Worm (Caenorhabditis elegans) whole organism, midembryonic: ENCODE measurements around the gene gex-4.

Source experiments
- T22C8.4 ChIP-seq: fragments of 200-800 bp; sonication (Bioruptor generic); IDR thresholded peaks from 2 replicates; pipeline ENCODE4 v1.3.6; 2022; ENCODE audit warnings: missing genetic modification characterization, missing compliant biosample characterization
- cog-1 ChIP-seq: sonication (generic microtip); optimal IDR thresholded peaks from 2 replicates; lab custom pipeline; 2016; ENCODE audit warnings: missing genetic modification characterization, missing compliant biosample characterization
- flt-1 ChIP-seq: fragments of 200-800 bp; sonication (Bioruptor generic); IDR thresholded peaks from 2 replicates; pipeline ENCODE4 v1.3.6; 2022; ENCODE audit warnings: missing genetic modification characterization, missing compliant biosample characterization
- klf-2 ChIP-seq: fragments of 200-800 bp; sonication (Bioruptor generic); conservative IDR thresholded peaks from 2 replicates; pipeline ENCODE4 v1.3.6; 2022; ENCODE audit warnings: missing genetic modification reagents, missing genetic modification characterization, missing compliant biosample characterization
- med-1 ChIP-seq: sonication (generic microtip); optimal IDR thresholded peaks from 2 replicates; lab custom pipeline; 2017; ENCODE audit warnings: missing genetic modification characterization, mild to moderate bottlenecking, missing compliant biosample characterization, antibody characterized with exemption, missing genetic modification reagents; ENCODE audit not compliant: insufficient read depth
- ref-1 ChIP-seq: fragments of 200-800 bp; sonication (Bioruptor generic); conservative IDR thresholded peaks from 2 replicates; pipeline ENCODE4 v1.3.6; 2022; ENCODE audit warnings: missing genetic modification reagents, missing genetic modification characterization, missing compliant biosample characterization
- tab-1 ChIP-seq: fragments of 200-800 bp; sonication (Bioruptor generic); IDR thresholded peaks from 2 replicates; pipeline ENCODE4 v1.3.6; 2022; ENCODE audit warnings: missing genetic modification characterization, missing compliant biosample characterization
- ztf-23 ChIP-seq: fragments of 200-800 bp; sonication (Bioruptor generic); IDR thresholded peaks from 2 replicates; pipeline ENCODE4 v1.3.6; 2022; ENCODE audit warnings: missing genetic modification reagents, missing genetic modification characterization, missing compliant biosample characterization
- ztf-29 ChIP-seq: fragments of 200-800 bp; sonication (Bioruptor generic); IDR thresholded peaks from 2 replicates; pipeline ENCODE4 v1.3.6; 2022; ENCODE audit warnings: missing genetic modification reagents, missing genetic modification characterization, missing compliant biosample characterization

Gene gex-4

DNA sequence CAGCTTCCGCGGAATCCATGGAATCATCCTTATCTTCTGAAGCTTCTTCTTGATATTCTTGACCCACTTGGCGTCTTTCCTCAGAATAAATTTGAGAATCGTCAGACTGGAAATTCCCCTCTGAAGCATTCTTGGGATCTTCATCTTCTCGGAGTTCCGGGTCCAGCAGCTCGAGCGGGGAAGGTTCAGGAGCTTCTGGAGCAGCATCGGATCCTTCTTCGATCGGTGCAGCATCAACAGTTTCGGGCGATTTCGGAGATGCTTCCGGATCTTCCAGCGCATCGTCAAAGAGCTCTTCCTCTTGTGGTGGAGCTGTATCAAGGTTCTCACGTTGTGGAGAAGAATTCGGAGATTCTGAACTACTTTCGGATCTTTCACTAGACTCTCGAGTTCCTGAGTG, 10.9 kb downstream of the gex-4 start:
- no peak for TF ChIP-seq flt-1 (GFP tag; lab: Robert Waterston, UW)
- no peak for TF ChIP-seq cog-1 (tag; lab: Kevin White, UChicago)
- TF ChIP-seq med-1 (GFP tag; lab: Kevin White, UChicago) = no peak
- no peak for TF ChIP-seq ref-1 (GFP tag; lab: Robert Waterston, UW)
- no peak for TF ChIP-seq klf-2 (GFP tag; lab: Robert Waterston, UW)
- no peak for TF ChIP-seq ztf-29 (GFP tag; lab: Robert Waterston, UW)
- TF ChIP-seq ztf-23 (GFP tag; lab: Robert Waterston, UW) = no peak
- TF ChIP-seq T22C8.4 (GFP tag; lab: Robert Waterston, UW) = no peak
- no peak for TF ChIP-seq tab-1 (GFP tag; lab: Robert Waterston, UW)

DNA sequence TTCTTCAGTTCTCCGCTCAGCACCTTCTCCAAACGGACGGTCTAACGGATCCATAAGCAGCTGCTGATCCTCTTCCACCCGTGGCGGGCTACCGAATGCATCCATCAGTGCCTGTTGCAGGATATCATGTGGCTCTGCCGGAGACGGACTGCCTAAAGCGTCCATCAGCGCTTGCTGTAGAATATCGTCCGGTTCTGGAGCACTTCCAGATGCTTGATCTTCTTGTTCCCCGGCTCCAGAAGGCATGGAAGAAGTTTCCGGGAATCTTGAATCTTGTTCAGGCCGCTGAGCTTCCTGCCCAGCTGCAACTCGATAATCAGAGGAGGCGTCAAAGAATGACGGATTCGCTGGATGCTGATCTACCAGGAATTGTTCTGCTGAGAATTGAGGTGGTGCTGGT, 13.2 kb downstream of the gex-4 start:
- no peak for TF ChIP-seq klf-2 (GFP tag; lab: Robert Waterston, UW)
- 0 out of 2 replicates have a peak, but pooled peaks have one; percentile 13 for TF ChIP-seq tab-1 (GFP tag; lab: Robert Waterston, UW)

DNA sequence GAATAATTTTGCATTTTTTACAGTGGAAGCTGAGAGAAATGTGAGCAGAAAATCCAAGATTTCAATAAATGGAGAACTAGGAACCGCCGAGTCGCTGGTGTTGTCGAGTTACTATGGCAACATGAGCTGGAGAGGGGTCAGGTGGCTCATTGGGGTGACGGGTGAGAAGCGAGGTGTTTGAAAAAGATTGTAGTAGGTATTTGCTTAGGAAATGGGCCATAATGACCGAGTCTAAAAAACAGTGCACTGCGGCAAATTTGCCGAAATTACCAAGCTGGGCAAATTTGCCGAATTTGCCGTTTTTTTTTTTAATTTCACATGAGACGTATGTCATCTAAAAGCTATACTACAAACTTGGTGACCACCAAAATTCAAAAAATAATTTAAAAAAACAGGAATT, 16.0 kb downstream of the gex-4 start, which contains the start of gene osm-12:
Gene osm-12 (minus strand): TSS at position 101 of the 400 bp plus-strand sequence.
- TF ChIP-seq ztf-23 (GFP tag; lab: Robert Waterston, UW) (no peak), flt-1 (GFP tag; lab: Robert Waterston, UW) (no peak), med-1 (GFP tag; lab: Kevin White, UChicago) (no peak), ref-1 (GFP tag; lab: Robert Waterston, UW) (no peak), cog-1 (tag; lab: Kevin White, UChicago) (no peak), klf-2 (GFP tag; lab: Robert Waterston, UW) (no peak), ztf-29 (GFP tag; lab: Robert Waterston, UW) (no peak), T22C8.4 (GFP tag; lab: Robert Waterston, UW) (no peak), tab-1 (GFP tag; lab: Robert Waterston, UW) (no peak)

DNA sequence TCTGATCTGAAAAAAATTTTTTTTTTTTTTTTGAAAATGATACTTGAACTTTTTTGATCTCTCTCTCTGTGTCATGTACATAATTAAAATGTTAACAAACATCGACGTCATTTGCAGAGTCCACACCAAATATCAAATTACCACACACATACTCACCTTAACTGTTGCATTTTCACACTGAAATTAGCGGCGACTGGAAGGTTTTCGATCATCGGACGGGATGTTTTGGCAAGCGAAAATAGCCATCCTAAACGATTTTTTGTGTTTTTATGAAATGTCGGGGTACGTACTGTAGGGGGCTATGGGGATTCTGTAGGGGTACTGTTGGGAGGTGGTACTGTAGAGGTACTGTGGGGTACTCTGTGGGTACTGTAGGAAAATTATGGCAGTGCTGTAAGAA, 20.3 kb downstream of the gex-4 start:
- TF ChIP-seq ztf-23 (GFP tag; lab: Robert Waterston, UW) (no peak), tab-1 (GFP tag; lab: Robert Waterston, UW) (no peak), T22C8.4 (GFP tag; lab: Robert Waterston, UW) (no peak), cog-1 (tag; lab: Kevin White, UChicago) (no peak), flt-1 (GFP tag; lab: Robert Waterston, UW) (no peak), ztf-29 (GFP tag; lab: Robert Waterston, UW) (no peak), ref-1 (GFP tag; lab: Robert Waterston, UW) (no peak), klf-2 (GFP tag; lab: Robert Waterston, UW) (no peak), med-1 (GFP tag; lab: Kevin White, UChicago) (no peak)

DNA sequence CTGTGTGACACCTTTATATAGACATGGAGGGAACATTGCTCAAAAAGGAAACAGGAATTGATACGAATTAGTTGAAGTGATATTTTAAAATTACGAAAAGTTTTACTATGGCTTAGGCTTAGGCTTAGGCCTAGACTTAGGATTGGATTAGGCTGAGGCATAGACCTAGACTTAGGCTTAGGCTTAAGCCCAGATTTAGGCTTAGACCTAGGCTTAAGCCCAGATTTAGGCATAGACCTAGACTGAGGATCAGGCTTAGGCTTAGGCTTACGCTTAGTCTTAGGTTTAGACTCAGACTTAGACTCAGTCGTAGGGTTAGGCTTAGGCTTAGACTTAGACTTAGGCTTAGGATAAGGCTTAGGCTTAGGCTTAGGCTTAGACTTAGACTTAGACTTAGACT, 22.4 kb downstream of the gex-4 start:
- TF ChIP-seq ref-1 (GFP tag; lab: Robert Waterston, UW) (no peak), tab-1 (GFP tag; lab: Robert Waterston, UW) (no peak), klf-2 (GFP tag; lab: Robert Waterston, UW) (no peak), flt-1 (GFP tag; lab: Robert Waterston, UW) (no peak), ztf-23 (GFP tag; lab: Robert Waterston, UW) (no peak), med-1 (GFP tag; lab: Kevin White, UChicago) (no peak), cog-1 (tag; lab: Kevin White, UChicago) (no peak), ztf-29 (GFP tag; lab: Robert Waterston, UW) (no peak), T22C8.4 (GFP tag; lab: Robert Waterston, UW) (no peak)

- TF ChIP-seq med-1 (GFP tag; lab: Kevin White, UChicago) (no peak), flt-1 (GFP tag; lab: Robert Waterston, UW) (no peak), ztf-29 (GFP tag; lab: Robert Waterston, UW) (no peak), cog-1 (tag; lab: Kevin White, UChicago) (no peak), tab-1 (GFP tag; lab: Robert Waterston, UW) (no peak), ref-1 (GFP tag; lab: Robert Waterston, UW) (no peak), ztf-23 (GFP tag; lab: Robert Waterston, UW) (no peak), T22C8.4 (GFP tag; lab: Robert Waterston, UW) (no peak), klf-2 (GFP tag; lab: Robert Waterston, UW) (no peak)
Measured at ce11 chrIII:12194190-12194589, 24.2 kb downstream of the gex-4 start, which contains the start of gene Y75B8A.44. Gene Y75B8A.44, plus strand, starts transcription at chrIII:12194490.

- TF ChIP-seq ztf-23 (GFP tag; lab: Robert Waterston, UW) = no peak
- no peak for TF ChIP-seq flt-1 (GFP tag; lab: Robert Waterston, UW)
- no peak for TF ChIP-seq med-1 (GFP tag; lab: Kevin White, UChicago)
- no peak for TF ChIP-seq ztf-29 (GFP tag; lab: Robert Waterston, UW)
- TF ChIP-seq klf-2 (GFP tag; lab: Robert Waterston, UW) = no peak
- TF ChIP-seq ref-1 (GFP tag; lab: Robert Waterston, UW) = no peak
- TF ChIP-seq cog-1 (tag; lab: Kevin White, UChicago) = no peak
- TF ChIP-seq T22C8.4 (GFP tag; lab: Robert Waterston, UW) = no peak
- no peak for TF ChIP-seq tab-1 (GFP tag; lab: Robert Waterston, UW)
Measured at ce11 chrIII:12188236-12188635, 30.2 kb downstream of the gex-4 start.

DNA sequence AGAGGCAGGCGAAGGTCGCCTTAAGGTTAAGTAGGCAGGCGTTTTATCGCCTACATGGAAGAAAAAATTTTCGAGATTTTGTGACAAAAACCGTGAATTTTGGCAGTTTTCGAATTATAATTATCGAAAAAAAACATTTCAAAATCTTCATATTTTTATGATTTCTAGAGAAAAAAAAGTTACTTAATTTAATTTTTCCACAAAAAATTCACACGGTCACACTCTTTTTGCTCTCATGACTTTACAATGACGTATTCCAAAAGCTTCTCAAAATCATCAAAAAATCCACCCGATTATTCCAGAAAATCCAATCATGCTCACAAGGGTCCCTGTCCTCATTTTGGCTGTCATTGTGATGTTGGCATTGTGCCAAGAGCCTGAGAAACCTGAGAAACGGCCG, 32.3 kb downstream of the gex-4 start, which contains the start of gene lury-1:
Gene lury-1 (plus strand): TSS at position 301 of the 400 bp plus-strand sequence.
- TF ChIP-seq cog-1 (tag; lab: Kevin White, UChicago) (no peak), ztf-29 (GFP tag; lab: Robert Waterston, UW) (no peak), flt-1 (GFP tag; lab: Robert Waterston, UW) (no peak)

DNA sequence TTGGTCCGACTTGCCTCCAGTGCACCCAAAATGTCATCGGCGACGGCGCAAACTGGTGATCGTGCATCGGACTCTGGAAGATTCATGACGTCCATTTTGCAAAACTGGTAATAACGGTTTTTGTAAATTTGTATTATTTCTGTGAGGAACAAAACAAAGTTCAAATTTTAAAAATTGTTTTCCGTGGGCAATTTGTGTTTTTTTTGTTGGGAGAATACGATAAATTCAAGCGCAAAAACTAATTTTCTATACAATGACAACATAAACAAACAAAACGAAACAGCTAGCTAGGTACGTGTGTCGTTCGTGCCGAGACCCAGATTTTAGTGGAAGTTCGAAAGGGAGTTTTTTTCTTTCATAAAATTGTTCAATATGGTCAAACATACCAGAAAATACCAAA, 35.5 kb downstream of the gex-4 start, which contains the start of gene Y75B8A.10:
Gene Y75B8A.10 (minus strand): TSS at position 101 of the 400 bp plus-strand sequence.
- TF ChIP-seq ztf-23 (GFP tag; lab: Robert Waterston, UW) = no peak
- TF ChIP-seq tab-1 (GFP tag; lab: Robert Waterston, UW) = no peak
- TF ChIP-seq cog-1 (tag; lab: Kevin White, UChicago) = no peak
- no peak for TF ChIP-seq med-1 (GFP tag; lab: Kevin White, UChicago)
- TF ChIP-seq ref-1 (GFP tag; lab: Robert Waterston, UW) = no peak
